Worm (Caenorhabditis elegans): ENCODE data around the gene T01D3.1.
A peak's percentile ranks its signal among the peaks of the same experiment; 100 is the strongest.

T01D3.1 gene

ce11 chrV:13659219-13659618 is 30.5 kb upstream of the T01D3.1 start:
- TF ChIP-seq tbp1 (GFP tag; optimal IDR thresholded peaks at IDR 0.05) (peak; percentile 8), let-526 (GFP tag; IDR thresholded peaks at IDR 0.05) (no peak)

ce11 chrV:13660115-13660514 is 29.6 kb upstream of the T01D3.1 start:
- TF ChIP-seq hrde-1 (tag; optimal IDR thresholded peaks at IDR 0.05; ENCODE audit: borderline replicate concordance) (no peak), B0035.1 (tag; optimal IDR thresholded peaks at IDR 0.05) (no peak), dpff-1 (tag; optimal IDR thresholded peaks at IDR 0.05) (no peak), ztf-25 (GFP tag; IDR thresholded peaks at IDR 0.05) (no peak), rcor-1 (GFP tag; IDR thresholded peaks at IDR 0.05) (no peak), mcd-1 (GFP tag; IDR thresholded peaks at IDR 0.05) (no peak), F33H1.4 (GFP tag; IDR thresholded peaks at IDR 0.05) (peak; percentile 88), unc-62 (GFP tag; optimal IDR thresholded peaks at IDR 0.05) (no peak), lsl-1 (GFP tag; optimal IDR thresholded peaks at IDR 0.05) (peak; percentile 90), attf-5 (GFP tag; optimal IDR thresholded peaks at IDR 0.05) (no peak), lin-40 (tag; optimal IDR thresholded peaks at IDR 0.05) (no peak), zfh-2 (GFP tag; conservative IDR thresholded peaks at IDR 0.05) (no peak), ceh-100 (GFP tag; IDR thresholded peaks at IDR 0.05) (no peak), xnd-1 (tag; optimal IDR thresholded peaks at IDR 0.05) (peak; percentile 80), egl-44 (GFP tag; IDR thresholded peaks at IDR 0.05) (no peak), ztf-28 (GFP tag; IDR thresholded peaks at IDR 0.05) (no peak), gei-17 (GFP tag; optimal IDR thresholded peaks at IDR 0.05) (no peak), lag-1 (GFP tag; IDR thresholded peaks at IDR 0.05) (no peak), K12H6.12 (tag; optimal IDR thresholded peaks at IDR 0.05) (no peak), madf-10 (tag; optimal IDR thresholded peaks at IDR 0.05) (no peak), lin-54 (GFP tag; optimal IDR thresholded peaks at IDR 0.05) (peak; percentile 37), F37B4.10 (GFP tag; IDR thresholded peaks at IDR 0.05) (no peak), madf-8 (GFP tag; conservative IDR thresholded peaks at IDR 0.05) (peak; percentile 63), F55B11.4 (tag; optimal IDR thresholded peaks at IDR 0.05; ENCODE audit: borderline replicate concordance, insufficient read depth) (no peak), mxl-1 (tag; optimal IDR thresholded peaks at IDR 0.05) (no peak), T07F8.4 (tag; optimal IDR thresholded peaks at IDR 0.05) (no peak), nfyb-1 (GFP tag; IDR thresholded peaks at IDR 0.05) (no peak), ZK185.1 (tag; optimal IDR thresholded peaks at IDR 0.05; ENCODE audit: poor library complexity, severe bottlenecking) (no peak), nhr-80 (tag; optimal IDR thresholded peaks at IDR 0.05) (no peak), hsf-1 (GFP tag; IDR thresholded peaks at IDR 0.05) (peak; percentile 16; the same call in 1 of the 2 replicates), madf-6 (GFP tag; IDR thresholded peaks at IDR 0.05) (peak; percentile 88), ceh-79 (tag; optimal IDR thresholded peaks at IDR 0.05) (no peak), ccch-3 (GFP tag; optimal IDR thresholded peaks at IDR 0.05) (no peak), D2030.7 (GFP tag; IDR thresholded peaks at IDR 0.05) (peak; percentile 42; the same call in 1 of the 2 replicates), K11D2.4 (GFP tag; IDR thresholded peaks at IDR 0.05) (no peak), B0336.3 (GFP tag; IDR thresholded peaks at IDR 0.05) (no peak), nhr-120 (GFP tag; IDR thresholded peaks at IDR 0.05) (no peak), F49E8.2 (tag; optimal IDR thresholded peaks at IDR 0.05; ENCODE audit: insufficient read depth) (no peak), ztf-18 (tag; optimal IDR thresholded peaks at IDR 0.05) (no peak), Y95B8A.8 (GFP tag; IDR thresholded peaks at IDR 0.05) (no peak)

Data from whole organism, young adult.